Worm (Caenorhabditis elegans) whole organism, L1 larva: ENCODE measurements around the gene C08G9.1.
A peak's percentile ranks its signal among the peaks of the same experiment; 100 is the strongest.

Experiments used
- dpl-1 ChIP-seq, 3 experiments: fragments of 150-350 bp in 2 of 3; sonication (generic microtip) in 1 of 3; optimal IDR thresholded peaks; 2 replicates each; lab custom pipeline; 2014 to 2017; ENCODE audit warnings: missing biosample characterization in 3 of 3, missing genetic modification characterization in 3 of 3, missing genetic modification reagents in 3 of 3
- lin-13 ChIP-seq: fragments of 150-350 bp; optimal IDR thresholded peaks from 2 replicates; lab custom pipeline; 2014; ENCODE audit warnings: missing biosample characterization, missing genetic modification reagents, missing genetic modification characterization
- nhr-90 ChIP-seq: sonication (generic microtip); optimal IDR thresholded peaks from 2 replicates; lab custom pipeline; 2016; ENCODE audit warnings: mild to moderate bottlenecking, missing genetic modification characterization, missing compliant biosample characterization; ENCODE audit not compliant: poor library complexity
- rnt-1 ChIP-seq: sonication (generic microtip); optimal IDR thresholded peaks from 2 replicates; lab custom pipeline; 2016; ENCODE audit warnings: mild to moderate bottlenecking, missing genetic modification characterization, moderate library complexity, missing compliant biosample characterization

DNA sequence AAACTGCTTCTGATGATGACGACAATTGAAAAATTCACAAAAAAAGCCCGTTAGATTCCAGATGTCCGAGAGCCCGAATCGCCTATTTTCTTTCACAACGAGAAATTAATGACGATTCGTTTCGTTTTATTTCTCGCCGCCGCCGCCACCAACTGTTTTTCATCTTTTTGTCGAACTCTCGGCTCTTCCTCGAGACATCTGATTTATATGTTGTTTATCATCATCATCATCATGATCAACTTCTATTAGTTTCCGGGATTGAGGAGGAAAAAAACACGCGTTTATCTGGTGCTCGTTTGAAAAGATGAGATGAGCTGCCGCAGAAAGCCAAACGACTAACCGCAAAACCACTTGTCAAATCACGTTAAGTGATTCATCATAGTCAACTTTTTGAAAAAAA is 918 bp downstream of the C08G9.1 start:
- no peak for TF ChIP-seq dpl-1 (GFP tag; optimal IDR thresholded peaks at IDR 0.05; lab: Kevin White, UChicago)
- no peak for TF ChIP-seq nhr-90 (tag; lab: Kevin White, UChicago)
- TF ChIP-seq rnt-1 (tag; lab: Kevin White, UChicago): peak; percentile 80
- TF ChIP-seq lin-13 (GFP tag; lab: Kevin White, UChicago): no peak
